Fruit fly (Drosophila melanogaster) whole organism, embryonic: ENCODE measurements around the gene Btnd.

Experiments used
- Atf3 ChIP-seq: fragments of 200-800 bp; sonication (Bioruptor generic); optimal IDR thresholded peaks from 3 replicates; lab custom pipeline; 2016; ENCODE audit warnings: missing biosample characterization, missing genetic modification characterization
- B-H2 ChIP-seq: fragments of 200-800 bp; sonication (Bioruptor generic); optimal IDR thresholded peaks from 2 replicates; lab custom pipeline; 2018; ENCODE audit warnings: missing biosample characterization, mild to moderate bottlenecking, missing genetic modification characterization
- Bgb ChIP-seq: fragments of 200-800 bp; sonication (Bioruptor generic); IDR thresholded peaks from 2 replicates; pipeline ENCODE4 v1.3.6; 2022; ENCODE audit warnings: missing biosample characterization, missing genetic modification characterization; ENCODE audit not compliant: partially characterized antibody
- CG12104 ChIP-seq: fragments of 200-800 bp; sonication (Bioruptor generic); optimal IDR thresholded peaks from 3 replicates; lab custom pipeline; 2016; ENCODE audit warnings: missing biosample characterization, missing genetic modification characterization
- CG12659 ChIP-seq: fragments of 200-800 bp; sonication (Bioruptor generic); optimal IDR thresholded peaks from 3 replicates; lab custom pipeline; 2017; ENCODE audit warnings: mild to moderate bottlenecking, missing biosample characterization, missing genetic modification reagents, missing genetic modification characterization
- CG13296 ChIP-seq: fragments of 200-800 bp; sonication (Bioruptor generic); optimal IDR thresholded peaks from 3 replicates; lab custom pipeline; 2018; ENCODE audit warnings: missing biosample characterization, mild to moderate bottlenecking, missing genetic modification characterization
- CG1647 ChIP-seq: fragments of 200-800 bp; sonication (Bioruptor generic); optimal IDR thresholded peaks from 3 replicates; lab custom pipeline; 2016; ENCODE audit warnings: missing biosample characterization, missing genetic modification characterization
- CG17802 ChIP-seq: fragments of 200-800 bp; sonication (Bioruptor generic); optimal IDR thresholded peaks from 2 replicates; lab custom pipeline; 2018; ENCODE audit warnings: missing biosample characterization, mild to moderate bottlenecking, missing genetic modification characterization, moderate library complexity
- CG2116 ChIP-seq: fragments of 200-800 bp; sonication (Bioruptor generic); optimal IDR thresholded peaks from 3 replicates; lab custom pipeline; 2018; ENCODE audit warnings: missing biosample characterization, mild to moderate bottlenecking, missing genetic modification characterization
- CG2202 ChIP-seq: fragments of 200-800 bp; sonication (Bioruptor generic); optimal IDR thresholded peaks from 2 replicates; lab custom pipeline; 2018; ENCODE audit warnings: missing biosample characterization, mild to moderate bottlenecking, missing genetic modification characterization
- CG31388 ChIP-seq: fragments of 200-800 bp; sonication (Bioruptor generic); optimal IDR thresholded peaks from 2 replicates; lab custom pipeline; 2016; ENCODE audit warnings: missing biosample characterization, missing genetic modification characterization
- CG34422 ChIP-seq: fragments of 200-800 bp; sonication (Bioruptor generic); IDR thresholded peaks from 3 replicates; pipeline ENCODE4 v1.3.6; 2022; ENCODE audit warnings: missing biosample characterization, missing genetic modification characterization
- CG4328 ChIP-seq: fragments of 200-800 bp; sonication (Bioruptor generic); optimal IDR thresholded peaks from 3 replicates; lab custom pipeline; 2017; ENCODE audit warnings: missing biosample characterization, missing genetic modification reagents, missing genetic modification characterization
- CG4404 ChIP-seq: fragments of 200-800 bp; sonication (Bioruptor generic); IDR thresholded peaks from 2 replicates; pipeline ENCODE4 v1.3.6; 2022; ENCODE audit warnings: missing biosample characterization, missing genetic modification characterization
- CG4424 ChIP-seq: fragments of 200-800 bp; sonication (Bioruptor generic); optimal IDR thresholded peaks from 3 replicates; lab custom pipeline; 2016; ENCODE audit warnings: missing biosample characterization, missing genetic modification characterization
- CG7987 ChIP-seq: fragments of 200-800 bp; sonication (Bioruptor generic); optimal IDR thresholded peaks from 2 replicates; lab custom pipeline; 2018; ENCODE audit warnings: missing biosample characterization, mild to moderate bottlenecking, missing genetic modification characterization, moderate library complexity
- CG8359 ChIP-seq: fragments of 200-800 bp; sonication (Bioruptor generic); optimal IDR thresholded peaks from 2 replicates; lab custom pipeline; 2017; ENCODE audit warnings: missing biosample characterization, mild to moderate bottlenecking, missing genetic modification characterization, borderline replicate concordance
- CG9609 ChIP-seq: fragments of 200-800 bp; sonication (Bioruptor generic); optimal IDR thresholded peaks from 3 replicates; lab custom pipeline; 2016; ENCODE audit warnings: missing biosample characterization, missing genetic modification characterization
- CG9797 ChIP-seq: fragments of 200-800 bp; sonication (Bioruptor generic); optimal IDR thresholded peaks from 3 replicates; lab custom pipeline; 2018; ENCODE audit warnings: missing biosample characterization, mild to moderate bottlenecking, missing genetic modification characterization
- Chrac-16 ChIP-seq: fragments of 200-800 bp; sonication (Bioruptor generic); optimal IDR thresholded peaks from 3 replicates; lab custom pipeline; 2016; ENCODE audit warnings: missing biosample characterization, missing genetic modification characterization
- CoRest ChIP-seq: fragments of 200-800 bp; sonication (Bioruptor generic); optimal IDR thresholded peaks from 3 replicates; lab custom pipeline; 2018; ENCODE audit warnings: missing biosample characterization, mild to moderate bottlenecking, missing genetic modification characterization, moderate library complexity
- Doc2 ChIP-seq: fragments of 200-800 bp; sonication (Bioruptor generic); IDR thresholded peaks from 2 replicates; pipeline ENCODE4 v1.3.6; 2022; ENCODE audit warnings: missing biosample characterization, missing genetic modification characterization
- Doc3 ChIP-seq: fragments of 200-800 bp; sonication (Bioruptor generic); IDR thresholded peaks from 3 replicates; pipeline ENCODE4 v1.3.6; 2022; ENCODE audit warnings: missing biosample characterization, missing genetic modification characterization; ENCODE audit not compliant: partially characterized antibody
- E2f1 ChIP-seq: fragments of 200-800 bp; sonication (Bioruptor generic); IDR thresholded peaks from 2 replicates; pipeline ENCODE4 v1.3.6; 2022; ENCODE audit warnings: missing biosample characterization, missing genetic modification characterization
- Gsc ChIP-seq: fragments of 200-800 bp; sonication (Bioruptor generic); IDR thresholded peaks from 2 replicates; pipeline ENCODE4 v1.3.6; 2022; ENCODE audit warnings: missing biosample characterization, missing genetic modification characterization
- Myb ChIP-seq: fragments of 200-800 bp; sonication (Bioruptor generic); optimal IDR thresholded peaks from 2 replicates; lab custom pipeline; 2016; ENCODE audit warnings: missing biosample characterization, missing genetic modification characterization
- Pdp1 ChIP-seq, 2 experiments: fragments of 200-800 bp; sonication (Bioruptor generic); optimal IDR thresholded peaks; 3 replicates each; lab custom pipeline; 2016; ENCODE audit warnings: missing biosample characterization in 2 of 2, missing genetic modification characterization in 2 of 2, mild to moderate bottlenecking in 1 of 2, moderate library complexity in 1 of 2
- Ptx1 ChIP-seq: fragments of 200-800 bp; sonication (Bioruptor generic); IDR thresholded peaks from 2 replicates; pipeline ENCODE4 v1.3.6; 2022; ENCODE audit warnings: missing biosample characterization, missing genetic modification characterization
- Sin3A ChIP-seq: fragments of >200 bp; optimal IDR thresholded peaks from 2 replicates; lab custom pipeline; 2018
- Usf ChIP-seq: fragments of 200-800 bp; sonication (Bioruptor generic); optimal IDR thresholded peaks from 2 replicates; lab custom pipeline; 2017; ENCODE audit warnings: missing genotype, missing biosample characterization, missing genetic modification characterization
- Vsx1 ChIP-seq: fragments of 200-800 bp; sonication (Bioruptor generic); optimal IDR thresholded peaks from 2 replicates; lab custom pipeline; 2017; ENCODE audit warnings: missing biosample characterization, mild to moderate bottlenecking, missing genetic modification characterization, missing genetic modification reagents
- abd-A ChIP-seq: fragments of 200-800 bp; sonication (Bioruptor generic); optimal IDR thresholded peaks from 3 replicates; lab custom pipeline; 2019; ENCODE audit warnings: missing biosample characterization, mild to moderate bottlenecking, missing genetic modification characterization, moderate library complexity
- amos ChIP-seq: fragments of 200-800 bp; sonication (Bioruptor generic); IDR thresholded peaks from 2 replicates; pipeline ENCODE4 v1.3.6; 2022; ENCODE audit warnings: missing biosample characterization, missing genetic modification characterization; ENCODE audit not compliant: partially characterized antibody
- chif ChIP-seq, 2 experiments: fragments of 200-800 bp; sonication (Bioruptor generic); optimal IDR thresholded peaks; 3 replicates each; lab custom pipeline; 2016; ENCODE audit warnings: missing biosample characterization in 2 of 2, missing genetic modification characterization in 2 of 2
- dati ChIP-seq: fragments of 200-800 bp; sonication (Bioruptor generic); IDR thresholded peaks from 2 replicates; pipeline ENCODE4 v1.3.6; 2022; ENCODE audit warnings: missing biosample characterization, missing genetic modification characterization
- dpn ChIP-seq, 2 experiments: fragments of 200-800 bp; sonication (Bioruptor generic); optimal IDR thresholded peaks; 3 replicates each; lab custom pipeline; 2016; ENCODE audit warnings: missing biosample characterization in 2 of 2, missing genetic modification characterization in 2 of 2
- ems ChIP-seq: fragments of 200-800 bp; sonication (Bioruptor generic); optimal IDR thresholded peaks from 3 replicates; lab custom pipeline; 2016; ENCODE audit warnings: missing biosample characterization, missing genetic modification characterization
- en ChIP-seq: fragments of 200-800 bp; sonication (Bioruptor generic); optimal IDR thresholded peaks from 2 replicates; lab custom pipeline; 2016; ENCODE audit warnings: missing biosample characterization, missing genetic modification characterization
- fd3F ChIP-seq: fragments of 200-800 bp; sonication (Bioruptor generic); optimal IDR thresholded peaks from 2 replicates; lab custom pipeline; 2018; ENCODE audit warnings: missing biosample characterization, mild to moderate bottlenecking, missing genetic modification characterization, moderate library complexity
- fd96Cb ChIP-seq: fragments of 200-800 bp; sonication (Bioruptor generic); optimal IDR thresholded peaks from 2 replicates; lab custom pipeline; 2018; ENCODE audit warnings: missing biosample characterization, mild to moderate bottlenecking, missing genetic modification characterization, moderate library complexity
- fu2 ChIP-seq: fragments of 200-800 bp; sonication (Bioruptor generic); optimal IDR thresholded peaks from 2 replicates; lab custom pipeline; 2016; ENCODE audit warnings: missing biosample characterization, missing genetic modification characterization
- knrl ChIP-seq: fragments of 200-800 bp; sonication (Bioruptor generic); IDR thresholded peaks from 3 replicates; pipeline ENCODE4 v1.3.6; 2022; ENCODE audit warnings: missing biosample characterization, missing genetic modification characterization; ENCODE audit not compliant: partially characterized antibody
- lmd ChIP-seq: fragments of 200-800 bp; sonication (Bioruptor generic); IDR thresholded peaks from 2 replicates; pipeline ENCODE4 v1.3.6; 2022; ENCODE audit warnings: missing biosample characterization, missing genetic modification characterization
- psq ChIP-seq: fragments of 200-800 bp; sonication (Bioruptor generic); optimal IDR thresholded peaks from 2 replicates; lab custom pipeline; 2017; ENCODE audit warnings: missing biosample characterization, missing genetic modification characterization
- schlank ChIP-seq: fragments of 200-800 bp; sonication (Bioruptor generic); optimal IDR thresholded peaks from 2 replicates; lab custom pipeline; 2018; ENCODE audit warnings: missing biosample characterization, mild to moderate bottlenecking, missing genetic modification characterization
- stc ChIP-seq: fragments of 200-800 bp; sonication (Bioruptor generic); IDR thresholded peaks from 2 replicates; pipeline ENCODE4 v1.3.6; 2022; ENCODE audit warnings: missing biosample characterization, missing genetic modification characterization
- vvl ChIP-seq: fragments of 200-800 bp; sonication (Bioruptor generic); IDR thresholded peaks from 2 replicates; pipeline ENCODE4 v1.3.6; 2022; ENCODE audit warnings: missing biosample characterization, missing genetic modification characterization
- wor ChIP-seq: fragments of 200-800 bp; sonication (Bioruptor generic); IDR thresholded peaks from 2 replicates; pipeline ENCODE4 v1.3.6; 2022; ENCODE audit warnings: missing biosample characterization, missing genetic modification characterization

Btnd gene

DNA sequence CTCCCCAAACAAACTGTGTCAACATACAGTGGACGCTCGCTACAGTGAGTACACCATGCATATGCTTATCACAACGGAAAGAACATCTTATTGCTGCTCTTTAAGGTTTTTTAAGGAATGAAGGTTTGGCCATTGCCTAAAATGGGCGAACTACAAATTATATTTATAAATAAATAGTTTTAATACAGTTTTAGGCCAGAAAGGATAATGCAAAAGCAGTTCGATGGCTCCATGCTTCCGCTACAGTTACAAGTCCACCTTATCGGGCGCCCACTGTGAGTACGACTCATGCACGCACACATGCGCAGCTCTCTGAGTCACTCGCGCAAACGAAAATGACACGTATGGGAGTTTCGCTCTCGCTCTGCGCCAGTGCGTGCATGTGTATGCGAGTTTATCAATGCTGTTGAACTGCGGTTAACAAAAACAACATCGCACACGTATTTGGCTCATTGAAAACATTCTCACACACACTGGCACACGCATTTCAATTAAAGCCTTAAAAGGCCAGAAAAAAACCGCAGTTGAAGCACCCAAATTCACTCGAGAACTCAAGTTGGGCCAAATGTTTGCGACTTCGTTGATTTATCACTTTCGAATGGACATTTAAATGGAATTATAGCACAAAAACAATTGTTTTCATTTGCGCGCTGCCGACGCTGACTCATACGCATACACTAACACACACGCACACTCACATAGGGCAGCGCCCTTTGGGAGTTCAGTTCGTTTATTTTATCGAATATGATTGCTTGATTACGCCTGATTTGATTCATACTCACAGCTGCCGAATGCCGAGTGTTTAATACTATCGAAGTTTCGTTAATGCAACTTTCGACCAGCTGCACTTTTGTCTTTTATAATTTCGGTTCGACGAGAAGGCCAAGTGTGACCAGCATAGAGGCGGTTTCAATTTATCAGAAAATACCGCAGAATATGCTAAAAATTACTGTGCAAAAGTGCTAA is 5.4 kb upstream of the Btnd start, which contains the start of gene sqh (continued):
- TF ChIP-seq Doc2 (GFP tag; lab: Robert Waterston, UW) (peak; percentile 44; the same call in 1 of the 2 replicates), Chrac-16 (GFP tag; lab: Kevin White, UChicago) (peak; percentile 82), CG9609 (no peak), Vsx1 (GFP tag; lab: Kevin White, UChicago) (peak; percentile 83), schlank (tag; lab: Kevin White, UChicago) (peak; percentile 73), CG34422 (GFP tag; lab: Robert Waterston, UW) (peak; percentile 88), dpn (GFP tag; optimal IDR thresholded peaks at IDR 0.05; lab: Kevin White, UChicago) (peak; percentile 52 to 85), Usf (GFP tag; lab: Kevin White, UChicago) (peak; percentile 80), ems (GFP tag; lab: Kevin White, UChicago) (peak; percentile 60), en (GFP tag; lab: Kevin White, UChicago) (no peak), psq (peak; percentile 50), lmd (peak; percentile 96), CG13296 (GFP tag; lab: Kevin White, UChicago) (peak; percentile 91), knrl (GFP tag; lab: Robert Waterston, UW) (0 out of 3 replicates have a peak, but pooled peaks have one; percentile 15), dati (peak; percentile 26; the same call in 1 of the 2 replicates), Ptx1 (GFP tag; lab: Robert Waterston, UW) (peak; percentile 94), CG8359 (GFP tag; lab: Kevin White, UChicago) (peak; percentile 79), CG7987 (GFP tag; lab: Kevin White, UChicago) (peak; percentile 66), CoRest (tag; lab: Kevin White, UChicago) (peak; percentile 94), CG9797 (no peak), amos (GFP tag; lab: Robert Waterston, UW) (peak; percentile 8; the same call in 1 of the 2 replicates), CG1647 (peak; percentile 58), abd-A (tag; lab: Kevin White, UChicago) (peak; percentile 37), CG4424 (GFP tag; lab: Kevin White, UChicago) (peak; percentile 78), Bgb (GFP tag; lab: Robert Waterston, UW) (peak; percentile 43; the same call in 1 of the 2 replicates), stc (peak; percentile 90), fd3F (GFP tag; lab: Kevin White, UChicago) (peak; percentile 85), Atf3 (GFP tag; lab: Kevin White, UChicago) (peak; percentile 44), vvl (GFP tag; lab: Robert Waterston, UW) (peak; percentile 93), Myb (GFP tag; lab: Kevin White, UChicago) (peak; percentile 2), Doc3 (no peak), E2f1 (peak; percentile 89), CG31388 (GFP tag; lab: Kevin White, UChicago) (peak; percentile 72), CG2116 (GFP tag; lab: Kevin White, UChicago) (peak; percentile 56), Gsc (GFP tag; lab: Robert Waterston, UW) (peak; percentile 85), fd96Cb (tag; lab: Kevin White, UChicago) (peak; percentile 80), CG12104 (GFP tag; lab: Kevin White, UChicago) (peak; percentile 78), Sin3A (no peak), B-H2 (peak; percentile 77), CG17802 (tag; lab: Kevin White, UChicago) (peak; percentile 38), wor (GFP tag; lab: Robert Waterston, UW) (peak; percentile 81), CG4328 (peak; percentile 87), CG4404 (GFP tag; lab: Robert Waterston, UW) (peak; percentile 87), chif (GFP tag; optimal IDR thresholded peaks at IDR 0.05; lab: Kevin White, UChicago) (peak; percentile 30 to 61), Pdp1 (GFP tag; optimal IDR thresholded peaks at IDR 0.05; lab: Kevin White, UChicago) (peak; percentile 40 to 56), CG12659 (GFP tag; lab: Kevin White, UChicago) (peak; percentile 93), CG2202 (peak; percentile 74), fu2 (no peak)
